Worm (Caenorhabditis elegans): ENCODE measurements around the gene mrps-18.C.

DNA sequence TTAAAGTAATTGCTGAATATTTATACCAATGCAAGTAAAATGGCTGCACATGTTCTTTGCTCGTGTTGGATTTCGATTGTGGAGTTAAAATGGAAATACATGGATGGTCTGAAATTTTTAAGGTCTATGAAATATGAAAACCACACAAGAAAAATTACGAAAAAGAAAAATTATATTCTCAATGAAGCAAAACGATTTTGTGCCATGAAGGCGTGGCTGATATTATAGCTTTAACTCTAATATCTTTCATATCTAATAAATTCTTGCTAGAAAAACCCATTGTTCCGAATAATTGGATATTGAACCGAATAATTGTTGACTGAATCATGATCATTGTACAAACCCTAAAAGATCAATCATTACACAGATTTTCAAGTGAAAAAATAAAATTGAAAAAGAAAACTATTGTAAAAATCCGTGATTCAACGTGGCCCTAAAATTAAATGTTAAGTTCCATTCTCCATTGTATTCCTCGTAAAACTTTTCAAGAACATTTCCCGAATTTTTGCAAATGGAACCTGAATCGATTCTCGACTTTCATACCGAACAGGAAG lies 18.7 kb downstream of the mrps-18.C start, which contains the start of the genes srx-95 and fis-1:
- TF ChIP-seq hmg-4 (GFP tag; optimal IDR thresholded peaks at IDR 0.05) = no peak
- TF ChIP-seq ama-1 (optimal IDR thresholded peaks at IDR 0.05) = no peak
- no peak for TF ChIP-seq ceh-13 (GFP tag; optimal IDR thresholded peaks at IDR 0.05)
- no peak for TF ChIP-seq flt-1 (GFP tag; IDR thresholded peaks at IDR 0.05)
- no peak for TF ChIP-seq hmbx-1 (tag; optimal IDR thresholded peaks at IDR 0.05)
- TF ChIP-seq tbx-37 (GFP tag; conservative IDR thresholded peaks at IDR 0.05) = no peak
- TF ChIP-seq sea-1 (GFP tag; conservative IDR thresholded peaks at IDR 0.05) = no peak
- TF ChIP-seq tra-4 (tag; optimal IDR thresholded peaks at IDR 0.05) = no peak

Data from whole organism, early embryonic.